Fruit fly (Drosophila melanogaster) whole organism, adult: ENCODE measurements around the gene Sfp38D.

ENCODE experiments used
- CG12768 ChIP-seq: fragments of 200-800 bp; sonication (Bioruptor generic); optimal IDR thresholded peaks from 2 replicates; lab custom pipeline; 2017; ENCODE audit warnings: missing biosample characterization, missing genetic modification characterization, mild to moderate bottlenecking, moderate library complexity, missing genetic modification reagents
- CG14711 ChIP-seq: fragments of 200-800 bp; sonication (Bioruptor generic); optimal IDR thresholded peaks from 2 replicates; lab custom pipeline; 2018; ENCODE audit warnings: missing biosample characterization, mild to moderate bottlenecking, missing genetic modification characterization, moderate library complexity
- CG33017 ChIP-seq: fragments of 200-800 bp; sonication (Bioruptor generic); optimal IDR thresholded peaks from 2 replicates; lab custom pipeline; 2018; ENCODE audit warnings: missing biosample characterization, mild to moderate bottlenecking, missing genetic modification characterization, moderate library complexity
- CG5204 ChIP-seq: fragments of 200-800 bp; sonication (Bioruptor generic); optimal IDR thresholded peaks from 2 replicates; lab custom pipeline; 2016; ENCODE audit warnings: missing biosample characterization, missing genetic modification characterization
- CG7045 ChIP-seq: fragments of 200-800 bp; sonication (Bioruptor generic); optimal IDR thresholded peaks from 2 replicates; lab custom pipeline; 2017; ENCODE audit warnings: missing biosample characterization, mild to moderate bottlenecking, missing genetic modification characterization
- Crg-1 ChIP-seq: fragments of 200-800 bp; sonication (Bioruptor generic); optimal IDR thresholded peaks from 2 replicates; lab custom pipeline; 2016; ENCODE audit warnings: missing biosample characterization, missing genetic modification characterization
- Hr96 ChIP-seq: fragments of 200-800 bp; sonication (Bioruptor generic); optimal IDR thresholded peaks from 2 replicates; lab custom pipeline; 2016; ENCODE audit warnings: missing biosample characterization, missing genetic modification characterization
- bab1 ChIP-seq: fragments of 200-800 bp; sonication (Bioruptor generic); optimal IDR thresholded peaks from 3 replicates; lab custom pipeline; 2019; ENCODE audit warnings: missing biosample characterization, mild to moderate bottlenecking, missing genetic modification characterization, moderate library complexity
- cic ChIP-seq: fragments of 200-800 bp; sonication (Bioruptor generic); optimal IDR thresholded peaks from 2 replicates; lab custom pipeline; 2017; ENCODE audit warnings: missing biosample characterization, mild to moderate bottlenecking, missing genetic modification characterization, moderate library complexity
- kay ChIP-seq: fragments of 200-800 bp; sonication (Bioruptor generic); peaks from one replicate; lab custom pipeline; 2016; ENCODE audit warnings: missing biosample characterization, missing genetic modification characterization, borderline replicate concordance
- ovo ChIP-seq: fragments of 200-800 bp; sonication (Bioruptor generic); optimal IDR thresholded peaks from 2 replicates; lab custom pipeline; 2016; ENCODE audit warnings: missing biosample characterization, missing genetic modification characterization
- pad ChIP-seq: fragments of 200-800 bp; sonication (Bioruptor generic); optimal IDR thresholded peaks from 3 replicates; lab custom pipeline; 2017; ENCODE audit warnings: missing biosample characterization, missing genetic modification characterization, mild to moderate bottlenecking, moderate library complexity, missing genetic modification reagents
- tj ChIP-seq: fragments of 200-800 bp; sonication (Bioruptor generic); optimal IDR thresholded peaks from 3 replicates; lab custom pipeline; 2017; ENCODE audit warnings: missing biosample characterization, mild to moderate bottlenecking, missing genetic modification characterization, moderate library complexity

DNA sequence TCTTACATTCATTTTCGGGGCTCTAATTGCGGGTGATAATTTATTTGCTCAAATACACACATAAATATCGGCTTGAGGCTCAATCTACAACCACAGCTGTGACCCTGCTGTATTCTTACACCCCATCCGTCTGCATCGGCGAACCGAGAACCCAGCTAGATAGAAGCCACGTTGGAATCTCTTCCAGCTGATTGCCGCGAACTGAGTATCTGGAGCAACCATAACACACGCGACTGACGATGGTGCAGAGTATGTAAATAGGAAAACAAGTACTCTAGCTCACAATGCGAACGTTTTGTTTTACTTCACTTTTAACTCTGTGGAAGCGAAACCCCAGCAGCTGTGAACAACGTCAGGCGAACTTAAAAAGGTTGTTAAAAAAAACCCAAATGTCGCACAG, 23.7 kb downstream of the Sfp38D start:
- TF ChIP-seq kay (GFP tag; lab: Kevin White, UChicago) = no peak
- TF ChIP-seq CG12768 (GFP tag; lab: Kevin White, UChicago) = no peak
- TF ChIP-seq CG5204 (GFP tag; lab: Kevin White, UChicago) = no peak
- no peak for TF ChIP-seq Crg-1 (GFP tag; lab: Kevin White, UChicago)
- TF ChIP-seq cic (GFP tag; lab: Kevin White, UChicago) = no peak
- TF ChIP-seq CG7045 = no peak
- TF ChIP-seq pad (GFP tag; lab: Kevin White, UChicago) = no peak
- no peak for TF ChIP-seq CG14711 (tag; lab: Kevin White, UChicago)
- no peak for TF ChIP-seq tj (GFP tag; lab: Kevin White, UChicago)
- TF ChIP-seq bab1 (GFP tag; lab: Kevin White, UChicago) = no peak
- no peak for TF ChIP-seq ovo (GFP tag; lab: Kevin White, UChicago)
- no peak for TF ChIP-seq Hr96
- no peak for TF ChIP-seq CG33017 (tag; lab: Kevin White, UChicago)
